Worm (Caenorhabditis elegans) whole organism, young adult: Measurements from ENCODE around the gene B0222.15.
A peak's percentile ranks its signal among the peaks of the same experiment; 100 is the strongest.

ENCODE experiments used
- B0336.3 ChIP-seq: fragments of 200-800 bp; sonication (Bioruptor generic); IDR thresholded peaks from 2 replicates; pipeline ENCODE4 v1.3.6; 2022; ENCODE audit warnings: missing genetic modification characterization, missing compliant biosample characterization
- F22D6.2 ChIP-seq: sonication (generic microtip); optimal IDR thresholded peaks from 2 replicates; lab custom pipeline; 2016; ENCODE audit warnings: mild to moderate bottlenecking, missing genetic modification characterization, missing compliant biosample characterization
- F39B2.1 ChIP-seq: fragments of 200-800 bp; sonication (Bioruptor generic); IDR thresholded peaks from 2 replicates; pipeline ENCODE4 v1.3.6; 2022; ENCODE audit warnings: missing genetic modification reagents, missing genetic modification characterization, missing compliant biosample characterization
- F57C9.4 ChIP-seq: sonication (generic microtip); optimal IDR thresholded peaks from 2 replicates; lab custom pipeline; 2017; ENCODE audit warnings: mild to moderate bottlenecking, missing genetic modification characterization, missing compliant biosample characterization
- K11D2.4 ChIP-seq: fragments of 200-800 bp; sonication (Bioruptor generic); IDR thresholded peaks from 2 replicates; pipeline ENCODE4 v1.3.6; 2022; ENCODE audit warnings: missing genetic modification reagents, missing genetic modification characterization, missing compliant biosample characterization
- K12H6.12 ChIP-seq: fragments of 200-800 bp; sonication (Bioruptor generic); optimal IDR thresholded peaks from 2 replicates; lab custom pipeline; 2018; ENCODE audit warnings: mild to moderate bottlenecking, missing genetic modification characterization, missing compliant biosample characterization
- Y95B8A.8 ChIP-seq: fragments of 200-800 bp; sonication (Bioruptor generic); IDR thresholded peaks from 2 replicates; pipeline ENCODE4 v1.3.6; 2022; ENCODE audit warnings: missing genetic modification reagents, missing genetic modification characterization, missing compliant biosample characterization
- ama-1 ChIP-seq, 3 experiments: fragments of 150-350 bp in 1 of 3; sonication (generic microtip) in 2 of 3; optimal IDR thresholded peaks; 2 replicates each; lab custom pipeline; 2014 to 2018; ENCODE audit warnings: missing biosample characterization in 2 of 3, missing genetic modification characterization in 2 of 3, missing genetic modification reagents in 2 of 3
- attf-3 ChIP-seq: fragments of 200-800 bp; sonication (Bioruptor generic); conservative IDR thresholded peaks from 2 replicates; pipeline ENCODE4 v1.3.6; 2022; ENCODE audit warnings: missing genetic modification reagents, missing genetic modification characterization, missing compliant biosample characterization
- attf-5 ChIP-seq: fragments of 200-800 bp; sonication (Bioruptor generic); optimal IDR thresholded peaks from 2 replicates; lab custom pipeline; 2018; ENCODE audit warnings: mild to moderate bottlenecking, missing genetic modification characterization, missing compliant biosample characterization
- bed-1 ChIP-seq: fragments of 200-800 bp; sonication (Bioruptor generic); IDR thresholded peaks from 2 replicates; pipeline ENCODE4 v1.3.6; 2022; ENCODE audit warnings: missing genetic modification reagents, missing genetic modification characterization, missing compliant biosample characterization
- ceh-58 ChIP-seq: fragments of 200-800 bp; sonication (Bioruptor generic); IDR thresholded peaks from 2 replicates; pipeline ENCODE4 v1.3.6; 2022; ENCODE audit warnings: missing genetic modification characterization, missing compliant biosample characterization
- chd-7 ChIP-seq: sonication (generic microtip); optimal IDR thresholded peaks from 2 replicates; lab custom pipeline; 2016; ENCODE audit warnings: mild to moderate bottlenecking, missing genetic modification characterization, moderate library complexity, missing compliant biosample characterization
- dox-1 ChIP-seq: fragments of 200-800 bp; sonication (Bioruptor generic); IDR thresholded peaks from 2 replicates; pipeline ENCODE4 v1.3.6; 2022; ENCODE audit warnings: missing genetic modification reagents, missing genetic modification characterization, missing compliant biosample characterization
- egl-18 ChIP-seq: fragments of 200-800 bp; sonication (Bioruptor generic); IDR thresholded peaks from 2 replicates; pipeline ENCODE4 v1.3.6; 2022; ENCODE audit warnings: missing genetic modification reagents, missing genetic modification characterization, missing compliant biosample characterization
- egrh-3 ChIP-seq: fragments of 200-800 bp; sonication (Bioruptor generic); IDR thresholded peaks from 2 replicates; pipeline ENCODE4 v1.3.6; 2022; ENCODE audit warnings: missing genetic modification reagents, missing genetic modification characterization, missing compliant biosample characterization
- ets-4 ChIP-seq: fragments of 200-800 bp; sonication (Bioruptor generic); optimal IDR thresholded peaks from 2 replicates; lab custom pipeline; 2018; ENCODE audit warnings: mild to moderate bottlenecking, missing genetic modification characterization, missing compliant biosample characterization
- fkh-3 ChIP-seq: sonication (generic microtip); optimal IDR thresholded peaks from 2 replicates; lab custom pipeline; 2016; ENCODE audit warnings: mild to moderate bottlenecking, missing genetic modification characterization, missing compliant biosample characterization
- him-1 ChIP-seq: sonication (generic microtip); optimal IDR thresholded peaks from 2 replicates; lab custom pipeline; 2016; ENCODE audit warnings: missing genotype, missing genetic modification reagents, missing genetic modification characterization, missing compliant biosample characterization
- hlh-26 ChIP-seq: fragments of 200-800 bp; sonication (Bioruptor generic); conservative IDR thresholded peaks from 2 replicates; pipeline ENCODE4 v1.3.6; 2022; ENCODE audit warnings: missing genetic modification reagents, missing genetic modification characterization, missing compliant biosample characterization
- hmg-1.2 ChIP-seq: fragments of 200-800 bp; sonication (Bioruptor generic); IDR thresholded peaks from 2 replicates; pipeline ENCODE4 v1.3.6; 2022; ENCODE audit warnings: missing genetic modification reagents, missing genetic modification characterization, missing compliant biosample characterization
- hsf-1 ChIP-seq: fragments of 200-800 bp; sonication (Bioruptor generic); IDR thresholded peaks from 2 replicates; pipeline ENCODE4 v1.3.6; 2022; ENCODE audit warnings: missing genetic modification reagents, missing genetic modification characterization, missing compliant biosample characterization
- lin-54 ChIP-seq: fragments of 200-800 bp; sonication (Bioruptor generic); optimal IDR thresholded peaks from 2 replicates; lab custom pipeline; 2018; ENCODE audit warnings: mild to moderate bottlenecking, missing genetic modification characterization, missing compliant biosample characterization
- madf-3 ChIP-seq: fragments of 200-800 bp; sonication (Bioruptor generic); IDR thresholded peaks from 2 replicates; pipeline ENCODE4 v1.3.6; 2022; ENCODE audit warnings: missing genetic modification reagents, missing genetic modification characterization, missing compliant biosample characterization
- madf-8 ChIP-seq: fragments of 200-800 bp; sonication (Bioruptor generic); conservative IDR thresholded peaks from 2 replicates; pipeline ENCODE4 v1.3.6; 2022; ENCODE audit warnings: missing genetic modification reagents, missing genetic modification characterization, missing compliant biosample characterization
- nfyb-1 ChIP-seq: fragments of 200-800 bp; sonication (Bioruptor generic); IDR thresholded peaks from 2 replicates; pipeline ENCODE4 v1.3.6; 2022; ENCODE audit warnings: missing genetic modification reagents, missing genetic modification characterization, missing compliant biosample characterization
- nhr-80 ChIP-seq: sonication (generic microtip); optimal IDR thresholded peaks from 2 replicates; lab custom pipeline; 2016; ENCODE audit warnings: missing genetic modification characterization, missing compliant biosample characterization
- nhr-90 ChIP-seq: sonication (generic microtip); optimal IDR thresholded peaks from 2 replicates; lab custom pipeline; 2016; ENCODE audit warnings: missing genotype, mild to moderate bottlenecking, missing genetic modification characterization, missing compliant biosample characterization
- pbrm-1 ChIP-seq: fragments of 200-800 bp; sonication (Bioruptor generic); IDR thresholded peaks from 2 replicates; pipeline ENCODE4 v1.3.6; 2022; ENCODE audit warnings: missing genetic modification reagents, missing genetic modification characterization, missing compliant biosample characterization
- rcor-1 ChIP-seq: fragments of 200-800 bp; sonication (Bioruptor generic); IDR thresholded peaks from 2 replicates; pipeline ENCODE4 v1.3.6; 2022; ENCODE audit warnings: missing genetic modification reagents, missing genetic modification characterization, missing compliant biosample characterization
- sdz-38 ChIP-seq: sonication (generic microtip); optimal IDR thresholded peaks from 2 replicates; lab custom pipeline; 2016; ENCODE audit warnings: missing genotype, missing genetic modification characterization, missing compliant biosample characterization
- snpc-1.3 ChIP-seq: sonication (generic microtip); optimal IDR thresholded peaks from 2 replicates; lab custom pipeline; 2017; ENCODE audit warnings: missing genetic modification characterization, mild to moderate bottlenecking, missing compliant biosample characterization, antibody characterized with exemption, moderate library complexity, missing genotype, missing genetic modification reagents; ENCODE audit not compliant: insufficient read depth
- sptf-2 ChIP-seq: fragments of 200-800 bp; sonication (Bioruptor generic); optimal IDR thresholded peaks from 2 replicates; lab custom pipeline; 2018; ENCODE audit warnings: mild to moderate bottlenecking, missing genetic modification characterization, missing compliant biosample characterization
- tbx-9 ChIP-seq: sonication (generic microtip); optimal IDR thresholded peaks from 2 replicates; lab custom pipeline; 2016; ENCODE audit warnings: borderline replicate concordance, missing genetic modification characterization, inconsistent platforms, missing compliant biosample characterization
- unc-130 ChIP-seq: sonication (generic microtip); optimal IDR thresholded peaks from 2 replicates; lab custom pipeline; 2016; ENCODE audit warnings: missing genetic modification reagents, missing genetic modification characterization, missing compliant biosample characterization
- zfh-2 ChIP-seq: fragments of 200-800 bp; sonication (Bioruptor generic); conservative IDR thresholded peaks from 2 replicates; pipeline ENCODE4 v1.3.6; 2022; ENCODE audit warnings: missing genetic modification reagents, missing genetic modification characterization, missing compliant biosample characterization
- ztf-22 ChIP-seq: fragments of 200-800 bp; sonication (Bioruptor generic); optimal IDR thresholded peaks from 2 replicates; lab custom pipeline; 2018; ENCODE audit warnings: mild to moderate bottlenecking, missing genetic modification characterization, moderate library complexity, missing compliant biosample characterization
- ztf-25 ChIP-seq: fragments of 200-800 bp; sonication (Bioruptor generic); IDR thresholded peaks from 2 replicates; pipeline ENCODE4 v1.3.6; 2022; ENCODE audit warnings: missing genetic modification reagents, missing genetic modification characterization, missing compliant biosample characterization
- ztf-28 ChIP-seq: fragments of 200-800 bp; sonication (Bioruptor generic); IDR thresholded peaks from 2 replicates; pipeline ENCODE4 v1.3.6; 2022; ENCODE audit warnings: missing genetic modification reagents, missing genetic modification characterization, missing compliant biosample characterization
- ztf-6 ChIP-seq: fragments of 200-800 bp; sonication (Bioruptor generic); IDR thresholded peaks from 2 replicates; pipeline ENCODE4 v1.3.6; 2022; ENCODE audit warnings: missing genetic modification reagents, missing genetic modification characterization, missing compliant biosample characterization

B0222.15 gene

DNA sequence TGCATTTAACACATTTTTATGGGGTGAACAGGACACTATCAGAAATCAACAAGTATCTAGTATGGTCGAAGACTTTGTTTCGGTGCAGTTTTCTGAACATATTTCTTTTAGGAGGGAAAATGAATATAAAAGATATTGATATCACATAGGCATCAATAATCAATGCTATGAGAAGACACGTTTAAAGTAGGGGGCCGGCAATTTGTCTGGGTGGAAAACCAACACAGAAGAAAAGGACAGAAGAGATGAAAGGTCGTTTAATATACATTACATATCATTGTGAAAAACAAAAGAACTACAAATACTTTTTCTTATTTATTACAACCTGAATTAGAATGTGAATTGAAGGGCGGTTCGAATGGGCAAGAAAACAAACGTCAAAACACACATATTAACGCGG lies 4.2 kb downstream of the B0222.15 start:
- TF ChIP-seq F57C9.4 (tag; lab: Kevin White, UChicago): no peak
- TF ChIP-seq ztf-22 (GFP tag; lab: Kevin White, UChicago): no peak
- TF ChIP-seq hsf-1 (GFP tag; lab: Robert Waterston, UW): no peak
- no peak for TF ChIP-seq him-1 (tag; lab: Kevin White, UChicago)
- TF ChIP-seq K12H6.12 (tag; lab: Kevin White, UChicago): no peak
- TF ChIP-seq lin-54 (GFP tag; lab: Kevin White, UChicago): no peak
- TF ChIP-seq ztf-25 (GFP tag; lab: Robert Waterston, UW): no peak
- TF ChIP-seq sdz-38 (tag; lab: Kevin White, UChicago): no peak
- TF ChIP-seq attf-5 (GFP tag; lab: Kevin White, UChicago): no peak
- TF ChIP-seq F22D6.2 (tag; lab: Kevin White, UChicago): no peak
- TF ChIP-seq snpc-1.3 (tag; lab: Kevin White, UChicago): no peak
- no peak for TF ChIP-seq attf-3 (GFP tag; lab: Robert Waterston, UW)
- TF ChIP-seq rcor-1 (GFP tag; lab: Robert Waterston, UW): no peak
- no peak for TF ChIP-seq nhr-90 (tag; lab: Kevin White, UChicago)
- TF ChIP-seq Y95B8A.8: no peak
- TF ChIP-seq B0336.3 (GFP tag; lab: Robert Waterston, UW): no peak
- no peak for TF ChIP-seq sptf-2 (GFP tag; lab: Kevin White, UChicago)
- TF ChIP-seq dox-1: no peak
- no peak for TF ChIP-seq hlh-26

- TF ChIP-seq K11D2.4 (GFP tag; lab: Robert Waterston, UW) (no peak), nhr-90 (tag; lab: Kevin White, UChicago) (no peak), him-1 (tag; lab: Kevin White, UChicago) (no peak), ztf-6 (GFP tag; lab: Robert Waterston, UW) (no peak), ceh-58 (GFP tag; lab: Robert Waterston, UW) (no peak), ets-4 (GFP tag; lab: Kevin White, UChicago) (no peak), chd-7 (tag; lab: Kevin White, UChicago) (no peak), madf-3 (GFP tag; lab: Robert Waterston, UW) (no peak), fkh-3 (tag; lab: Kevin White, UChicago) (no peak)
Observed at ce11 chrV:9148151-9148550, 8.4 kb downstream of the B0222.15 start.

DNA sequence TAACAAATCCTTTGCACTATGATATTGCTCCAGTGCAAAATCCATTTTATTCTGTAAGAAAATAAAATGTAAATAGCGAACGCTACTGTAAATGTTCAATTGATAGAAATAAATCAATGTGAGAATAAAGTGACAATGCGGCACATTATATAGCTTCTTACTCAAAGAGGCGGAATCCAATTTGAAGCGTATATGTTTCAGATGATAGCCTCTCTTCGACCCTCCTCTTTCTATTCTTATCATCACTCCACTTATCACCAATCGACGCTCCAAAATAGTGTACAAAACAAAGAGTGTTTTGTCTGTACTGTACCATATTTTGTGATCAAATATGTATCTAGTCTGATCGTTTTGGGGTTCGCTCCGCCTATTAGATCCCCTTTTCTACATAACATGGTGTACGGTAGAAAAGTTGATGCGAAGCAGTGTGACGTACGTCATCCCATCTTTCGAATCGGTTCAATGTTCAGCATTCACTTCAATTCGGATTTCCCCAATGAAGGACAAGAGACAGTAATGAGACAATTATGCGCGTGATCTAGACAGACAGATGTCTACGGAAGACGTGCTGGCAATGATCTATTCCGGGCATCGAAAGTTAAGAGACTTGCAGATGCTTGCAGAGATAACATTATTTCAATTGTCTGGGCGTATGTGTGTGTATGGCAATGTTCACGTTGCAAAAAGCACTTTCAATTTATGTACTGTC lies 9.6 kb downstream of the B0222.15 start, which contains the start of gene spl-2:
spl-2 (minus strand) TSS at position 51 of the 709 bp plus-strand sequence.
- TF ChIP-seq K11D2.4 (GFP tag; lab: Robert Waterston, UW) (no peak), hmg-1.2 (peak; percentile 33; the same call in 1 of the 2 replicates)

- TF ChIP-seq nhr-80 (tag; lab: Kevin White, UChicago) (peak; percentile 70), F39B2.1 (GFP tag; lab: Robert Waterston, UW) (no peak)
Observed at ce11 chrV:9146196-9146595, 10.4 kb downstream of the B0222.15 start.

DNA sequence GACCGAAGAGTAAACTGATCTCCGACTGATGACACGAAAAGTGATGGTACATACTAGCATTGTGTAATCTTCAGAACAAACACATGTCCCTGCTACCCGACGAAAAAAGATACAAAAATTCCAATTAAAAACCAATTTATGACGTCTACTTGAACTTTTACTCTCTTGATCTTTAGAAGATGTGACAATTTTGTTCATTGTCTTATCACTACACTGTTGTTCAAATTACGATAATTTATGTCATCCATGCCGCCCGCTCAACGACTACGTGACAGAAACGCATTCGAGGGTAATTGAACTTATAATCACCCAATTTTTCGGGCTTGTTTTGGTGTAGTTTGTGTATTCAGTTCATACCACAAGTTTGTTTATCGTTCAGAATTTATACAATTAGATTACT lies 12.7 kb downstream of the B0222.15 start:
- TF ChIP-seq ama-1 (optimal IDR thresholded peaks at IDR 0.05; lab: Kevin White, UChicago): no peak
- TF ChIP-seq ama-1 (GFP tag; optimal IDR thresholded peaks at IDR 0.05; lab: Kevin White, UChicago): no peak
- no peak for TF ChIP-seq egl-18
- no peak for TF ChIP-seq unc-130 (GFP tag; lab: Kevin White, UChicago)
- TF ChIP-seq madf-8 (GFP tag; lab: Robert Waterston, UW): no peak
- no peak for TF ChIP-seq ets-4 (GFP tag; lab: Kevin White, UChicago)
- no peak for TF ChIP-seq ztf-28 (GFP tag; lab: Robert Waterston, UW)
- no peak for TF ChIP-seq snpc-1.3 (tag; lab: Kevin White, UChicago)
- no peak for TF ChIP-seq hlh-26
- TF ChIP-seq pbrm-1 (GFP tag; lab: Robert Waterston, UW): no peak
- TF ChIP-seq dox-1: no peak
- TF ChIP-seq nfyb-1 (GFP tag; lab: Robert Waterston, UW): no peak
- no peak for TF ChIP-seq F22D6.2 (tag; lab: Kevin White, UChicago)
- TF ChIP-seq bed-1 (GFP tag; lab: Robert Waterston, UW): no peak
- TF ChIP-seq chd-7 (tag; lab: Kevin White, UChicago): no peak
- TF ChIP-seq lin-54 (GFP tag; lab: Kevin White, UChicago): no peak
- TF ChIP-seq egrh-3 (GFP tag; lab: Robert Waterston, UW): no peak
- TF ChIP-seq zfh-2 (GFP tag; lab: Robert Waterston, UW): no peak
- TF ChIP-seq tbx-9 (tag; lab: Kevin White, UChicago): no peak
- no peak for TF ChIP-seq sptf-2 (GFP tag; lab: Kevin White, UChicago)
